Fruit fly (Drosophila melanogaster): ENCODE results near the gene S6k.
A peak's percentile ranks its signal among the peaks of the same experiment; 100 is the strongest.

Gene S6k

dm6 chr3L:5828684-5829083 lies 18.0 kb upstream of the S6k start (continued):
- TF ChIP-seq CG4360 (GFP tag; IDR thresholded peaks at IDR 0.05) (no peak), salm (tag; optimal IDR thresholded peaks at IDR 0.05) (no peak), CG5245 (GFP tag; optimal IDR thresholded peaks at IDR 0.05) (no peak), eve (GFP tag; optimal IDR thresholded peaks at IDR 0.05) (no peak), Poxn (GFP tag; IDR thresholded peaks at IDR 0.05) (no peak), CG18764 (GFP tag; optimal IDR thresholded peaks at IDR 0.05) (no peak), stc (GFP tag; IDR thresholded peaks at IDR 0.05) (no peak), CG6654 (GFP tag; optimal IDR thresholded peaks at IDR 0.05) (peak; percentile 17), Ets97D (GFP tag; optimal IDR thresholded peaks at IDR 0.05) (no peak), Sry-δ (GFP tag; optimal IDR thresholded peaks at IDR 0.05) (no peak), CG15696 (tag; optimal IDR thresholded peaks at IDR 0.05) (no peak), CG14965 (GFP tag; optimal IDR thresholded peaks at IDR 0.05; ENCODE audit: borderline replicate concordance) (no peak), caup (GFP tag; optimal IDR thresholded peaks at IDR 0.05; ENCODE audit: severe bottlenecking) (no peak), MBD-R2 (GFP tag; IDR thresholded peaks at IDR 0.05) (no peak), CG14441 (GFP tag; IDR thresholded peaks at IDR 0.05) (no peak), bigmax (GFP tag; optimal IDR thresholded peaks at IDR 0.05) (no peak), ap (GFP tag; IDR thresholded peaks at IDR 0.05) (no peak), Oaz (GFP tag; IDR thresholded peaks at IDR 0.05) (no peak), Trl (optimal IDR thresholded peaks at IDR 0.05) (no peak), Trl (GFP tag; optimal IDR thresholded peaks at IDR 0.05) (no peak), Deaf1 (tag; optimal IDR thresholded peaks at IDR 0.05) (no peak), CG9727 (GFP tag; optimal IDR thresholded peaks at IDR 0.05) (no peak), nau (GFP tag; optimal IDR thresholded peaks at IDR 0.05) (no peak), Fer1 (GFP tag; optimal IDR thresholded peaks at IDR 0.05) (no peak), CG8944 (GFP tag; optimal IDR thresholded peaks at IDR 0.05) (no peak), CG10321 (GFP tag; IDR thresholded peaks at IDR 0.05) (no peak), slou (GFP tag; optimal IDR thresholded peaks at IDR 0.05) (no peak), ash1 (GFP tag; optimal IDR thresholded peaks at IDR 0.05) (no peak), cato (GFP tag; optimal IDR thresholded peaks at IDR 0.05; ENCODE audit: borderline replicate concordance) (no peak), tna (GFP tag; IDR thresholded peaks at IDR 0.05; ENCODE audit: partially characterized antibody) (no peak), CG7786 (GFP tag; optimal IDR thresholded peaks at IDR 0.05) (no peak), CG10267 (tag; optimal IDR thresholded peaks at IDR 0.05) (peak; percentile 15), CG5953 (GFP tag; IDR thresholded peaks at IDR 0.05) (no peak), CG31365 (tag; optimal IDR thresholded peaks at IDR 0.05) (no peak), bcd (GFP tag; optimal IDR thresholded peaks at IDR 0.05) (peak; percentile 26), HmgZ (tag; optimal IDR thresholded peaks at IDR 0.05) (no peak), knrl (GFP tag; IDR thresholded peaks at IDR 0.05; ENCODE audit: partially characterized antibody) (no peak), ham (GFP tag; IDR thresholded peaks at IDR 0.05) (no peak), her (GFP tag; optimal IDR thresholded peaks at IDR 0.05) (no peak), CG31388 (GFP tag; optimal IDR thresholded peaks at IDR 0.05) (no peak), sim (GFP tag; IDR thresholded peaks at IDR 0.05) (no peak), H15 (GFP tag; IDR thresholded peaks at IDR 0.05) (no peak), Sry-β (GFP tag; optimal IDR thresholded peaks at IDR 0.05) (no peak), br (optimal IDR thresholded peaks at IDR 0.05) (no peak), CG7357 (GFP tag; IDR thresholded peaks at IDR 0.05) (no peak), lmd (GFP tag; IDR thresholded peaks at IDR 0.05) (peak; percentile 39; the same call in 1 of the 2 replicates), vfl (GFP tag; optimal IDR thresholded peaks at IDR 0.05) (no peak), luna (GFP tag; optimal IDR thresholded peaks at IDR 0.05) (no peak), Atf-2 (GFP tag; optimal IDR thresholded peaks at IDR 0.05) (no peak), crol (GFP tag; IDR thresholded peaks at IDR 0.05) (no peak), dan (GFP tag; IDR thresholded peaks at IDR 0.05) (no peak), CG31224 (GFP tag; IDR thresholded peaks at IDR 0.05) (no peak), gsb (GFP tag; IDR thresholded peaks at IDR 0.05) (0 out of 2 replicates have a peak, but pooled peaks have one; percentile 7), ara (GFP tag; IDR thresholded peaks at IDR 0.05) (no peak)

Data from whole organism, embryonic.